Worm (Caenorhabditis elegans): ENCODE data around the gene adal-1.

Gene adal-1

ce11 chrII:6893589-6894245 lies at the start of gene adal-1:
TSS of gene adal-1 (minus strand) at chrII:6893639.
- peak; percentile 61 for TF ChIP-seq lsl-1 (GFP tag; optimal IDR thresholded peaks at IDR 0.05)
- TF ChIP-seq snpc-1.1 (tag; optimal IDR thresholded peaks at IDR 0.05; ENCODE audit: insufficient read depth) = peak; percentile 6
- no peak for TF ChIP-seq ama-1 (optimal IDR thresholded peaks at IDR 0.05)
- no peak for TF ChIP-seq ama-1 (GFP tag; optimal IDR thresholded peaks at IDR 0.05)
- TF ChIP-seq rcor-1 (GFP tag; IDR thresholded peaks at IDR 0.05) = no peak

- no peak for TF ChIP-seq hmg-1.2 (GFP tag; IDR thresholded peaks at IDR 0.05)
- no peak for TF ChIP-seq gei-17 (GFP tag; optimal IDR thresholded peaks at IDR 0.05)
- TF ChIP-seq rec-8 (tag; optimal IDR thresholded peaks at IDR 0.05) = no peak
- no peak for TF ChIP-seq F23B12.7 (tag; optimal IDR thresholded peaks at IDR 0.05; ENCODE audit: insufficient read depth)
- TF ChIP-seq mxl-1 (tag; optimal IDR thresholded peaks at IDR 0.05) = no peak
- no peak for TF ChIP-seq lin-40 (tag; optimal IDR thresholded peaks at IDR 0.05)
- no peak for TF ChIP-seq tbx-9 (tag; optimal IDR thresholded peaks at IDR 0.05; ENCODE audit: borderline replicate concordance)
- TF ChIP-seq C17E4.6 (GFP tag; IDR thresholded peaks at IDR 0.05) = no peak
- TF ChIP-seq ztf-22 (GFP tag; optimal IDR thresholded peaks at IDR 0.05) = no peak
- no peak for TF ChIP-seq snpc-1.1 (tag; optimal IDR thresholded peaks at IDR 0.05; ENCODE audit: insufficient read depth)
These were observed 48.1 kb upstream of the adal-1 start for ce11 chrII:6941520-6941919.

ce11 chrII:6940726-6941230 lies 47.3 kb upstream of the adal-1 start:
- TF ChIP-seq aptf-3 (GFP tag; IDR thresholded peaks at IDR 0.05) (no peak), attf-6 (GFP tag; IDR thresholded peaks at IDR 0.05) (no peak), tbp1 (GFP tag; optimal IDR thresholded peaks at IDR 0.05) (no peak), F49E8.2 (tag; optimal IDR thresholded peaks at IDR 0.05; ENCODE audit: insufficient read depth) (no peak), egrh-3 (GFP tag; IDR thresholded peaks at IDR 0.05) (no peak), ztf-3 (GFP tag; optimal IDR thresholded peaks at IDR 0.05) (no peak), xnd-1 (tag; optimal IDR thresholded peaks at IDR 0.05) (no peak), somi-1 (GFP tag; optimal IDR thresholded peaks at IDR 0.05) (no peak), ets-4 (GFP tag; optimal IDR thresholded peaks at IDR 0.05) (no peak), F10E7.11 (tag; optimal IDR thresholded peaks at IDR 0.05) (no peak), madf-8 (GFP tag; conservative IDR thresholded peaks at IDR 0.05) (no peak), ceh-79 (tag; optimal IDR thresholded peaks at IDR 0.05) (no peak), mcd-1 (GFP tag; IDR thresholded peaks at IDR 0.05) (no peak), hrde-1 (tag; optimal IDR thresholded peaks at IDR 0.05; ENCODE audit: borderline replicate concordance) (no peak), B0019.2 (GFP tag; conservative IDR thresholded peaks at IDR 0.05) (no peak), F57C9.4 (tag; optimal IDR thresholded peaks at IDR 0.05) (no peak), aptf-2 (GFP tag; conservative IDR thresholded peaks at IDR 0.05) (no peak), K12H6.12 (tag; optimal IDR thresholded peaks at IDR 0.05) (no peak), sptf-2 (GFP tag; optimal IDR thresholded peaks at IDR 0.05) (no peak), ztf-25 (GFP tag; IDR thresholded peaks at IDR 0.05) (no peak)

- TF ChIP-seq akir-1 (GFP tag; optimal IDR thresholded peaks at IDR 0.05) = no peak
- no peak for TF ChIP-seq T26A5.8 (tag; optimal IDR thresholded peaks at IDR 0.05)
These were observed 46.4 kb upstream of the adal-1 start for ce11 chrII:6939873-6940272.
